Fruit fly (Drosophila melanogaster) S2 (cell line): ENCODE measurements around the gene fid.

Experiments
- CG8478 ChIP-seq: fragments of >200 bp; optimal IDR thresholded peaks from 2 replicates; lab custom pipeline; 2018
- CTCF ChIP-seq, 2 experiments: fragments of >200 bp; optimal IDR thresholded peaks; 2 replicates each; lab custom pipeline; 2018

fid gene

DNA sequence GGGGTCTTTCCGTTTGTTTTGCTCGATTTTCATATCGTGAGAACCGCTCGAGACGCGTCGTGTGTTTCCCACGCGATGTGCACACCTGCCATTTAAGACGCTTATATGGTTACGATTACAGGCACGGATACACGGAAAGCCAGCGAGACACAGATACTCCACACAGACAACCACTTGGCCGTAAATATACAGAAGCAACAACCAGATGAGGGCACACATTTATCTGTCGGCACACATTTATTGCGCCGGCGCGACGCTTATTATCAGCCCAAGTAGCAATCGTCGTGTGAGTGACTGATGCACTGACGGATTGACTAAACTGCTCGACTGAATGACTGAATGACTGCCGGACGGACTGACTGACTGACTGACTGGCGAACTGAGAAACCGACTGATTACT, 60.7 kb downstream of the fid start:
- TF ChIP-seq CTCF (optimal IDR thresholded peaks at IDR 0.05; lab: Kevin White, UChicago): no peak

DNA sequence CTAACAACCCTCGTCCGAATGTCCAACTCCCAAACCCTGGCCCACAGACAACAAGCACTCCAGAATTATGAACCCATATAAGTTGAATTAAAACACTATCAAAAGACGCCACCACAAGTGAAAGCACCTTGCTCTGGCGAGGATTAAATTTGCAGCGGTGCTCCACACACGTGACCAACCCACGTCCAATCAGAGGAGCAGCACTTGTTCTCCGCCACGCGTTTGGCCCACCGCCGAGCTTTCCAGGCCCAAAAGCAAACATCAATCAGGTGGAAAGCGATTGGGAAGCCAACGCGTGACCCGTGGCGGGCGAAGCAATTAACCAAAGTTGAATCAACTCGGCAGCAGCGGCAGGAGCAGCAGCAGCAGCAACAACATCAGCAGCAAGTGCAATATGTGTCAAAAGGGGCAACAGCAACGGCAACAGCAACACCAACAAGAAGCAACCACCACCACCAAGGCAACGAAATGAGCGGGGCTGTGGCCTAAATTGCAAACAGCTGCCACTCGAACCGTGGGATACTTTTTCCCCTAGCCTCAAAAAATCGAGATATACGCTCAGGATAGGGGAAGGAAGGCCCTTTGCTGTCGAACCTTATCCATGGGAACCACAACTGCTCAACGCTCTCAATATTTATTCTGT, 62.2 kb downstream of the fid start:
- TF ChIP-seq CTCF (optimal IDR thresholded peaks at IDR 0.05; lab: Kevin White, UChicago): no peak
- TF ChIP-seq CG8478 (lab: Kevin White, UChicago): no peak
